Fruit fly (Drosophila melanogaster) whole organism, prepupa: Measurements from ENCODE around the gene CycD.
A peak's percentile ranks its signal among the peaks of the same experiment; 100 is the strongest.

Experiments
- CG11762 ChIP-seq: fragments of 200-800 bp; sonication (Bioruptor generic); optimal IDR thresholded peaks from 3 replicates; lab custom pipeline; 2016; ENCODE audit warnings: missing biosample characterization, missing genetic modification characterization; ENCODE audit not compliant: insufficient read depth
- CG15336 ChIP-seq: fragments of 200-800 bp; sonication (Bioruptor generic); IDR thresholded peaks from 2 replicates; pipeline ENCODE4 v1.3.6; 2022; ENCODE audit warnings: missing biosample characterization, missing genetic modification characterization
- CG1621 ChIP-seq: fragments of 200-800 bp; sonication (Bioruptor generic); optimal IDR thresholded peaks from 3 replicates; lab custom pipeline; 2018; ENCODE audit warnings: missing biosample characterization, mild to moderate bottlenecking, missing genetic modification characterization
- CG16779 ChIP-seq: fragments of 200-800 bp; sonication (Bioruptor generic); optimal IDR thresholded peaks from 3 replicates; lab custom pipeline; 2017; ENCODE audit warnings: missing biosample characterization, mild to moderate bottlenecking, missing genetic modification characterization
- CG3032 ChIP-seq: fragments of 200-800 bp; optimal IDR thresholded peaks from 2 replicates; lab custom pipeline; 2019; ENCODE audit warnings: missing biosample characterization, mild to moderate bottlenecking, missing genetic modification characterization, moderate library complexity
- CG31627 ChIP-seq: fragments of 200-800 bp; sonication (Bioruptor generic); optimal IDR thresholded peaks from 3 replicates; lab custom pipeline; 2016; ENCODE audit warnings: missing biosample characterization, missing genetic modification characterization
- CG34406 ChIP-seq: fragments of 200-800 bp; sonication (Bioruptor generic); optimal IDR thresholded peaks from 3 replicates; lab custom pipeline; 2016; ENCODE audit warnings: missing biosample characterization, missing genetic modification characterization
- CG3919 ChIP-seq: fragments of 200-800 bp; sonication (Bioruptor generic); optimal IDR thresholded peaks from 3 replicates; lab custom pipeline; 2016; ENCODE audit warnings: missing biosample characterization, missing genetic modification characterization
- CG4318 ChIP-seq: fragments of 200-800 bp; sonication (Bioruptor generic); optimal IDR thresholded peaks from 3 replicates; lab custom pipeline; 2017; ENCODE audit warnings: missing biosample characterization, mild to moderate bottlenecking, missing genetic modification characterization
- CG6163 ChIP-seq: fragments of 200-800 bp; sonication (Bioruptor generic); IDR thresholded peaks from 3 replicates; pipeline ENCODE4 v1.3.6; 2022; ENCODE audit warnings: missing biosample characterization, missing genetic modification characterization
- CG6276 ChIP-seq: fragments of 200-800 bp; sonication (Bioruptor generic); optimal IDR thresholded peaks from 2 replicates; lab custom pipeline; 2017; ENCODE audit warnings: missing biosample characterization, mild to moderate bottlenecking, missing genetic modification characterization
- CG6792 ChIP-seq: fragments of 200-800 bp; sonication (Bioruptor generic); optimal IDR thresholded peaks from 3 replicates; lab custom pipeline; 2016; ENCODE audit warnings: missing biosample characterization, missing genetic modification characterization
- CG6808 ChIP-seq: fragments of 200-800 bp; sonication (Bioruptor generic); optimal IDR thresholded peaks from 3 replicates; lab custom pipeline; 2017; ENCODE audit warnings: missing biosample characterization, missing genetic modification characterization, mild to moderate bottlenecking, moderate library complexity, missing genetic modification reagents
- CG6854 ChIP-seq: fragments of 200-800 bp; sonication (Bioruptor generic); optimal IDR thresholded peaks from 2 replicates; lab custom pipeline; 2017; ENCODE audit warnings: missing biosample characterization, mild to moderate bottlenecking, missing genetic modification characterization
- CG8119 ChIP-seq: fragments of 200-800 bp; sonication (Bioruptor generic); IDR thresholded peaks from 3 replicates; pipeline ENCODE4 v1.3.6; 2022; ENCODE audit warnings: missing biosample characterization, missing genetic modification characterization
- CG8319 ChIP-seq: fragments of 200-800 bp; sonication (Bioruptor generic); optimal IDR thresholded peaks from 3 replicates; lab custom pipeline; 2016; ENCODE audit warnings: missing biosample characterization, missing genetic modification characterization
- CG9139 ChIP-seq: fragments of 200-800 bp; sonication (Bioruptor generic); optimal IDR thresholded peaks from 3 replicates; lab custom pipeline; 2017; ENCODE audit warnings: missing biosample characterization, mild to moderate bottlenecking, missing genetic modification characterization
- Eip75B ChIP-seq: fragments of 200-800 bp; sonication (Bioruptor generic); optimal IDR thresholded peaks from 3 replicates; lab custom pipeline; 2016; ENCODE audit warnings: missing biosample characterization, missing genetic modification characterization
- Eip78C ChIP-seq: fragments of 200-800 bp; sonication (Bioruptor generic); peaks from one replicate; lab custom pipeline; 2016; ENCODE audit warnings: missing biosample characterization, missing genetic modification characterization
- Eip93F ChIP-seq: fragments of 200-800 bp; sonication (Bioruptor generic); optimal IDR thresholded peaks from 2 replicates; lab custom pipeline; 2016; ENCODE audit warnings: missing biosample characterization, mild to moderate bottlenecking, missing genetic modification characterization
- Ets21C ChIP-seq: fragments of 200-800 bp; sonication (Bioruptor generic); optimal IDR thresholded peaks from 3 replicates; lab custom pipeline; 2016; ENCODE audit warnings: missing biosample characterization, missing genetic modification characterization
- Ets96B ChIP-seq: fragments of 200-800 bp; optimal IDR thresholded peaks from 2 replicates; lab custom pipeline; 2019; ENCODE audit warnings: missing biosample characterization, mild to moderate bottlenecking, missing genetic modification characterization, moderate library complexity
- Hr38 ChIP-seq: sonication (Bioruptor generic); optimal IDR thresholded peaks from 2 replicates; lab custom pipeline; 2016; ENCODE audit warnings: missing biosample characterization, missing genetic modification characterization
- Hr39 ChIP-seq: fragments of 200-800 bp; sonication (Bioruptor generic); optimal IDR thresholded peaks from 2 replicates; lab custom pipeline; 2016; ENCODE audit warnings: missing biosample characterization, missing genetic modification characterization
- Hr4 ChIP-seq: fragments of 200-800 bp; sonication (Bioruptor generic); optimal IDR thresholded peaks from 3 replicates; lab custom pipeline; 2016; ENCODE audit warnings: missing biosample characterization, missing genetic modification characterization
- Smox ChIP-seq: fragments of 200-800 bp; sonication (Bioruptor generic); optimal IDR thresholded peaks from 3 replicates; lab custom pipeline; 2016; ENCODE audit warnings: missing biosample characterization, missing genetic modification characterization
- Sox102F ChIP-seq: fragments of 200-800 bp; sonication (Bioruptor generic); optimal IDR thresholded peaks from 2 replicates; lab custom pipeline; 2016; ENCODE audit warnings: missing biosample characterization, mild to moderate bottlenecking, missing genetic modification characterization
- Sox14 ChIP-seq: fragments of 200-800 bp; sonication (Bioruptor generic); optimal IDR thresholded peaks from 3 replicates; lab custom pipeline; 2016; ENCODE audit warnings: missing biosample characterization, missing genetic modification characterization
- Sox15 ChIP-seq: fragments of 200-800 bp; sonication (Bioruptor generic); optimal IDR thresholded peaks from 3 replicates; lab custom pipeline; 2016; ENCODE audit warnings: missing biosample characterization, missing genetic modification characterization
- achi ChIP-seq: fragments of 200-800 bp; sonication (Bioruptor generic); optimal IDR thresholded peaks from 3 replicates; lab custom pipeline; 2016; ENCODE audit warnings: missing biosample characterization, missing genetic modification characterization
- acj6 ChIP-seq: fragments of 200-800 bp; sonication (Bioruptor generic); optimal IDR thresholded peaks from 3 replicates; lab custom pipeline; 2016; ENCODE audit warnings: missing biosample characterization, missing genetic modification characterization
- cyc ChIP-seq: fragments of 200-800 bp; sonication (Bioruptor generic); optimal IDR thresholded peaks from 3 replicates; lab custom pipeline; 2016; ENCODE audit warnings: missing biosample characterization, missing genetic modification characterization
- dac ChIP-seq: fragments of 200-800 bp; sonication (Bioruptor generic); optimal IDR thresholded peaks from 2 replicates; lab custom pipeline; 2017; ENCODE audit warnings: missing biosample characterization, mild to moderate bottlenecking, missing genetic modification characterization
- dsx ChIP-seq: fragments of 200-800 bp; optimal IDR thresholded peaks from 3 replicates; lab custom pipeline; 2019; ENCODE audit warnings: missing biosample characterization, mild to moderate bottlenecking, missing genetic modification characterization, moderate library complexity; ENCODE audit not compliant: poor library complexity, severe bottlenecking
- eg ChIP-seq: fragments of 200-800 bp; sonication (Bioruptor generic); IDR thresholded peaks from 3 replicates; pipeline ENCODE4 v1.3.6; 2022; ENCODE audit warnings: missing biosample characterization, missing genetic modification characterization
- esn ChIP-seq: fragments of 200-800 bp; sonication (Bioruptor generic); optimal IDR thresholded peaks from 2 replicates; lab custom pipeline; 2016; ENCODE audit warnings: missing biosample characterization, mild to moderate bottlenecking, missing genetic modification characterization, moderate library complexity
- fd59A ChIP-seq: fragments of 200-800 bp; sonication (Bioruptor generic); optimal IDR thresholded peaks from 2 replicates; lab custom pipeline; 2017; ENCODE audit warnings: missing biosample characterization, mild to moderate bottlenecking, missing genetic modification characterization, missing genetic modification reagents
- fkh ChIP-seq: fragments of 200-800 bp; sonication (Bioruptor generic); optimal IDR thresholded peaks from 3 replicates; lab custom pipeline; 2017; ENCODE audit warnings: missing biosample characterization, mild to moderate bottlenecking, missing genetic modification characterization, moderate library complexity
- lz ChIP-seq: fragments of 200-800 bp; sonication (Bioruptor generic); optimal IDR thresholded peaks from 3 replicates; lab custom pipeline; 2016; ENCODE audit warnings: missing biosample characterization, missing genetic modification characterization
- salr ChIP-seq, 2 experiments: fragments of 200-800 bp; sonication (Bioruptor generic); optimal IDR thresholded peaks; 3 replicates each; lab custom pipeline; 2016 to 2018; ENCODE audit warnings: missing biosample characterization in 2 of 2, missing genetic modification characterization in 2 of 2, mild to moderate bottlenecking in 1 of 2
- spab ChIP-seq: fragments of 200-800 bp; sonication (Bioruptor generic); optimal IDR thresholded peaks from 2 replicates; lab custom pipeline; 2017; ENCODE audit warnings: missing biosample characterization, mild to moderate bottlenecking, missing genetic modification characterization, missing genetic modification reagents
- svp ChIP-seq: fragments of 200-800 bp; sonication (Bioruptor generic); peaks from one replicate; lab custom pipeline; 2016; ENCODE audit warnings: missing biosample characterization, missing genetic modification characterization
- topi ChIP-seq: fragments of 200-800 bp; sonication (Bioruptor generic); optimal IDR thresholded peaks from 3 replicates; lab custom pipeline; 2016; ENCODE audit warnings: missing biosample characterization, missing genetic modification characterization
- vri ChIP-seq: fragments of 200-800 bp; sonication (Bioruptor generic); optimal IDR thresholded peaks from 3 replicates; lab custom pipeline; 2016; ENCODE audit warnings: missing biosample characterization, mild to moderate bottlenecking, missing genetic modification characterization

CycD gene

DNA sequence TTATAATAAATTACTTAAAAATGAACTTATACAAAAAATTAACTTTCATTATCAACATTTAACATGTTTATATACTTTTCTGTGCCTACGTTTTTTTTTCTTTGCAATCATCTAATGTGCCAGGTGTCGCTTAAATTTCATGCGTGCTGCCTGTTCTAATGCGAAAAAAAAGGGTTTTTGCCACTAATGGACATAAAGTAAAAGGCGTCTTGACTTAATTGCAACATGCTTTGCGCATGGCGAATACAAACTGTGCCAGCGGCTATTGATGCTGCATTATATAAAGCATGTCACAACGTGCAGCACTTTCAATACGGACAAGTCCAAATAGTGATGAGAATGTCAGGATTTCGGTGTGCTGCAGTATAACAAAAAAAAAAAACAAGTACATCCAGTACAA lies 12.2 kb upstream of the CycD start, which contains the start of gene CG8916:
Gene CG8916 (plus strand): TSS at position 301 of the 400 bp plus-strand sequence.
- TF ChIP-seq Sox102F (GFP tag; lab: Kevin White, UChicago): no peak

DNA sequence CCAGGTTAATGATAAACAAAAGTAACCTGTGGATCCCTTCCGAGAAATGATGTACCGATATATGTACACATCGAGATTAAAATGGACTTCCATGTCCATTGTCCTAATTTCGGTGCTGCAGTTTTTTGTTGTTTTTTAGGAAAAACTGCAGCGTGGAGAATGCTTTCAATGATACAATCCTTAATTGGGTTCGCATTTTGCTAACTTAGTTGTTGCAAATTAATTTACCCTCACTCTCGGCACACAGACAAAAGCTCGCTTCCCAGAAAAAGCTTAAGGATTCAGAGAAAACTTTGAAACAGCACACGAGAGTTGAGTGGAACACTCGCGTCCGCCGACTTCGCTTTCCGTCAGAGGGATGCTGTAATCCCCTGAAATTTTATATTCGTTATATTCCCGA lies 1.1 kb upstream of the CycD start, which contains the start of gene Lrp4:
Gene Lrp4 (plus strand): TSS at position 301 of the 400 bp plus-strand sequence.
- TF ChIP-seq CG8319: no peak
- TF ChIP-seq Sox102F (GFP tag; lab: Kevin White, UChicago): no peak
- TF ChIP-seq vri (GFP tag; lab: Kevin White, UChicago): no peak
- TF ChIP-seq Eip93F: no peak
- TF ChIP-seq Sox14 (GFP tag; lab: Kevin White, UChicago): no peak
- TF ChIP-seq CG3032 (tag; lab: Kevin White, UChicago): no peak
- TF ChIP-seq Eip78C (GFP tag; lab: Kevin White, UChicago): no peak
- TF ChIP-seq CG34406 (GFP tag; lab: Kevin White, UChicago): no peak
- no peak for TF ChIP-seq CG6854
- no peak for TF ChIP-seq salr (GFP tag; optimal IDR thresholded peaks at IDR 0.05; lab: Kevin White, UChicago)
- no peak for TF ChIP-seq CG6276 (GFP tag; lab: Kevin White, UChicago)
- TF ChIP-seq achi (GFP tag; lab: Kevin White, UChicago): no peak
- no peak for TF ChIP-seq CG15336
- TF ChIP-seq, all 60 proteins: peak for 0

DNA sequence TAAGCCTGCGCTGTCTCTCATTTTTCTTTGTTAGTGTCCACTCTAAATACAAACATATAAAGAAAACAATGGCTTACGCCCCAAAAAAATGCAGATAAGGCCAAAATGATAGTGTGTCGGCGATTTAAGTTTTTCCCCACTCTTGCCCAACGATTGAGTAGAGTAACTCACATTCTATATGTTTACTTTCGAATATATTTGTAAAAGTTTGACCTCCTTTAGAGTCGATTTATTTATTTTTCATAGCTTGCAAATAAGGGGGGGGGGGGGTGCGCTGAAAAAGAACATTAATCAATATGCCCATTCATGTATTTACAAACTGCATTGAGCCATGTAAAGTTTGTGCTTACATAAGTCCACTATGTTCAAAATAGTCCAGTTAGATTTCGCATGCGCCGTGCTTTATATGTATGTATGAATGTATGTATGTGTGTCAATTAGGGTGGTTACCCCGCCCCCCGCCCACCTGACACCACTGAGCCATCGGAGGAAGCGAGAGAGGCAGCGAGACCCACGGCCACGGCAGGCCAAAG lies 15.7 kb downstream of the CycD start:
- TF ChIP-seq CG6854 (no peak), acj6 (GFP tag; lab: Kevin White, UChicago) (no peak), cyc (no peak), Hr39 (GFP tag; lab: Kevin White, UChicago) (no peak), fkh (GFP tag; lab: Kevin White, UChicago) (no peak), spab (GFP tag; lab: Kevin White, UChicago) (no peak), svp (GFP tag; lab: Kevin White, UChicago) (no peak), CG3032 (tag; lab: Kevin White, UChicago) (no peak), Eip78C (GFP tag; lab: Kevin White, UChicago) (no peak), eg (GFP tag; lab: Robert Waterston, UW) (no peak), salr (GFP tag; optimal IDR thresholded peaks at IDR 0.05; lab: Kevin White, UChicago) (no peak), CG31627 (GFP tag; lab: Kevin White, UChicago) (no peak), CG6792 (GFP tag; lab: Kevin White, UChicago) (no peak)

DNA sequence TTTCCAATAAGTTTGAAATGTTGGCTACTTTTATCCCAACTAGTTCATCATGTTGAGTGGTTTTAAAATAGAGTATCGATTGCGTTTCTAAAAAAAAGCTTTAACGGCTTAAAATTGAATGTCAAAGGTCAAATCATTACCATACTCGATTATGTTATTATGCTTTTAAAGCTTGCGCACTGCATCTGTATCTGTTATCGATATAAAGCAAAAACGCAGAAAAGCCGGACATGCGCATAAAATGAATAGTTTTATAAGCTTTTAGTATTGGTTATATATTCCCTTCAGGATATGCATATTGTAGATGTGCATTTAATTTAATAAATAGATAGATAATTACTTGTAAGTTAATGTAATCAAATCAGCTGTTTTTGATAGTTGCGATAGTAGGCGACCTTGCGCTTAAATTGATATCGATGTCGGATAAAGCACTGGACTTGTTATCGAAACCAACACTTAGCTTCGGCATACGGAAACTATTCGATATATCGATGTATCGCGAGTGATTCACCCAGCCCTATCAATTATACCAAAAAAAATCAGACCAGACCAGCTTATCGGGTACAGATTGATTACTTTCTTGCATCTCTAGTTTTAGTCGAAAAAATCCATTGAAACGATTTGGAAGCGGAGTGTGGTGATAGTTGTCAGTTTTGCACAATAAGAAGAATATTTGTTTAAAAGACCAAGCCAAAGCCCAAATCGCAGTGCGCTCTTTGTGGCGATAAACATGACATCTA lies 17.7 kb downstream of the CycD start, which contains the start of gene shi:
Gene shi (plus strand): TSS at position 511 of the 740 bp plus-strand sequence.
- TF ChIP-seq Hr38 (GFP tag; lab: Kevin White, UChicago): no peak
- TF ChIP-seq vri (GFP tag; lab: Kevin White, UChicago): no peak
- no peak for TF ChIP-seq CG1621 (tag; lab: Kevin White, UChicago)
- peak; percentile 6 for TF ChIP-seq lz (GFP tag; lab: Kevin White, UChicago)
- TF ChIP-seq CG9139 (GFP tag; lab: Kevin White, UChicago): no peak
- TF ChIP-seq Eip78C (GFP tag; lab: Kevin White, UChicago): peak; percentile 45
- no peak for TF ChIP-seq svp (GFP tag; lab: Kevin White, UChicago)
- no peak for TF ChIP-seq CG4318 (GFP tag; lab: Kevin White, UChicago)
- no peak for TF ChIP-seq CG6163 (GFP tag; lab: Robert Waterston, UW)
- no peak for TF ChIP-seq Eip75B (GFP tag; lab: Kevin White, UChicago)
- no peak for TF ChIP-seq CG6808 (GFP tag; lab: Kevin White, UChicago)
- TF ChIP-seq Sox15 (GFP tag; lab: Kevin White, UChicago): no peak
- no peak for TF ChIP-seq topi
- no peak for TF ChIP-seq Ets21C (GFP tag; lab: Kevin White, UChicago)
- no peak for TF ChIP-seq CG3919
- no peak for TF ChIP-seq dac (GFP tag; lab: Kevin White, UChicago)
- no peak for TF ChIP-seq CG8119 (GFP tag; lab: Robert Waterston, UW)
- peak; percentile 18 for TF ChIP-seq Sox14 (GFP tag; lab: Kevin White, UChicago)
- TF ChIP-seq dsx (GFP tag; lab: Kevin White, UChicago): no peak
- peak; percentile 36 for TF ChIP-seq esn (GFP tag; lab: Kevin White, UChicago)
- no peak for TF ChIP-seq Smox (GFP tag; lab: Kevin White, UChicago)
- no peak for TF ChIP-seq CG11762 (GFP tag; lab: Kevin White, UChicago)
- TF ChIP-seq cyc: no peak
- TF ChIP-seq Ets96B (tag; lab: Kevin White, UChicago): no peak
- no peak for TF ChIP-seq Hr4
- no peak for TF ChIP-seq CG16779 (tag; lab: Kevin White, UChicago)
- no peak for TF ChIP-seq CG3032 (tag; lab: Kevin White, UChicago)
- no peak for TF ChIP-seq fd59A
